Worm (Caenorhabditis elegans) whole organism, L4 larva: ENCODE results near the gene ceh-58.
A peak's percentile ranks its signal among the peaks of the same experiment; 100 is the strongest.

Source experiments
- F10B5.3 ChIP-seq: sonication (generic microtip); optimal IDR thresholded peaks from 2 replicates; lab custom pipeline; 2016; ENCODE audit warnings: mild to moderate bottlenecking, missing genetic modification characterization, missing compliant biosample characterization
- T20F7.1 ChIP-seq: fragments of 200-800 bp; sonication (Bioruptor generic); optimal IDR thresholded peaks from 2 replicates; lab custom pipeline; 2018; ENCODE audit warnings: mild to moderate bottlenecking, missing genetic modification characterization, missing compliant biosample characterization
- Y48G9A.11 ChIP-seq: fragments of 200-800 bp; sonication (Bioruptor generic); IDR thresholded peaks from 2 replicates; pipeline ENCODE4 v1.3.6; 2022; ENCODE audit warnings: missing genetic modification reagents, missing genetic modification characterization, missing compliant biosample characterization
- Y5F2A.4 ChIP-seq: fragments of 200-800 bp; sonication (Bioruptor generic); optimal IDR thresholded peaks from 2 replicates; lab custom pipeline; 2018; ENCODE audit warnings: mild to moderate bottlenecking, missing genetic modification characterization, missing compliant biosample characterization
- ZK337.2 ChIP-seq: fragments of 200-800 bp; sonication (Bioruptor generic); IDR thresholded peaks from 2 replicates; pipeline ENCODE4 v1.3.6; 2022; ENCODE audit warnings: missing genetic modification reagents, missing genetic modification characterization, missing compliant biosample characterization
- arid-1 ChIP-seq: fragments of 200-800 bp; sonication (Bioruptor generic); conservative IDR thresholded peaks from 2 replicates; pipeline ENCODE4 v1.3.6; 2022; ENCODE audit warnings: missing genetic modification reagents, missing genetic modification characterization, missing compliant biosample characterization
- ceh-62 ChIP-seq: sonication (generic microtip); optimal IDR thresholded peaks from 2 replicates; lab custom pipeline; 2017; ENCODE audit warnings: missing biosample characterization, missing genetic modification characterization
- daf-12 ChIP-seq: fragments of 150-350 bp; optimal IDR thresholded peaks from 2 replicates; lab custom pipeline; 2014; ENCODE audit warnings: missing biosample characterization, missing genetic modification reagents, missing genetic modification characterization
- daf-16 ChIP-seq, 3 experiments: sonication (generic microtip); optimal IDR thresholded peaks; 2 replicates each; lab custom pipeline; 2016 to 2017; ENCODE audit warnings: missing genetic modification characterization in 3 of 3, missing genetic modification reagents in 3 of 3, mild to moderate bottlenecking in 2 of 3, missing compliant biosample characterization in 2 of 3, missing biosample characterization in 1 of 3, moderate library complexity in 1 of 3
- dmd-6 ChIP-seq: fragments of 200-800 bp; sonication (Bioruptor generic); IDR thresholded peaks from 2 replicates; pipeline ENCODE4 v1.3.6; 2022; ENCODE audit warnings: missing genetic modification reagents, missing genetic modification characterization, missing compliant biosample characterization
- dmd-9 ChIP-seq: fragments of 200-800 bp; sonication (Bioruptor generic); IDR thresholded peaks from 2 replicates; pipeline ENCODE4 v1.3.6; 2022; ENCODE audit warnings: missing genetic modification reagents, missing genetic modification characterization, missing compliant biosample characterization
- dpl-1 ChIP-seq: fragments of 150-350 bp; optimal IDR thresholded peaks from 2 replicates; lab custom pipeline; 2014; ENCODE audit warnings: missing biosample characterization, missing genetic modification reagents, missing genetic modification characterization
- dve-1 ChIP-seq: sonication (generic microtip); optimal IDR thresholded peaks from 2 replicates; lab custom pipeline; 2017; ENCODE audit warnings: antibody characterized with exemption, mild to moderate bottlenecking, missing genetic modification characterization, missing compliant biosample characterization; ENCODE audit not compliant: insufficient read depth
- hif-1 ChIP-seq, 2 experiments: sonication (generic microtip); optimal IDR thresholded peaks; 2 replicates each; lab custom pipeline; 2016 to 2017; ENCODE audit warnings: missing compliant biosample characterization in 2 of 2, missing genetic modification characterization in 2 of 2, missing genetic modification reagents in 2 of 2, missing genotype in 2 of 2, mild to moderate bottlenecking in 1 of 2
- hlh-11 ChIP-seq: fragments of 200-800 bp; sonication (Bioruptor generic); optimal IDR thresholded peaks from 2 replicates; lab custom pipeline; 2018; ENCODE audit warnings: mild to moderate bottlenecking, missing genetic modification characterization, missing compliant biosample characterization
- hlh-30 ChIP-seq: sonication (generic microtip); optimal IDR thresholded peaks from 2 replicates; lab custom pipeline; 2017; ENCODE audit warnings: antibody characterized with exemption, mild to moderate bottlenecking, missing genetic modification characterization, missing compliant biosample characterization; ENCODE audit not compliant: insufficient read depth
- hmg-1.1 ChIP-seq: fragments of 200-800 bp; sonication (Bioruptor generic); IDR thresholded peaks from 2 replicates; pipeline ENCODE4 v1.3.6; 2022; ENCODE audit warnings: missing genetic modification reagents, missing genetic modification characterization, missing compliant biosample characterization
- lim-7 ChIP-seq: fragments of 200-800 bp; sonication (Bioruptor generic); IDR thresholded peaks from 2 replicates; pipeline ENCODE4 v1.3.6; 2022; ENCODE audit warnings: missing genetic modification characterization, missing compliant biosample characterization
- lin-15B ChIP-seq: fragments of 150-350 bp; sonication (generic microtip); optimal IDR thresholded peaks from 3 replicates; lab custom pipeline; 2014; ENCODE audit warnings: missing biosample characterization, missing genetic modification characterization
- lin-38 ChIP-seq: fragments of 200-800 bp; sonication (Bioruptor generic); IDR thresholded peaks from 2 replicates; pipeline ENCODE4 v1.3.6; 2022; ENCODE audit warnings: missing genetic modification reagents, missing genetic modification characterization, missing compliant biosample characterization
- lsy-2 ChIP-seq, 2 experiments: fragments of 150-350 bp in 1 of 2; sonication (generic microtip) in 1 of 2; optimal IDR thresholded peaks; 2 replicates each; lab custom pipeline; 2014 to 2017; ENCODE audit warnings: missing biosample characterization in 2 of 2, missing genetic modification characterization in 2 of 2
- madf-5 ChIP-seq, 2 experiments: fragments of 200-800 bp; sonication (Bioruptor generic); IDR thresholded peaks; 2 replicates each; pipeline ENCODE4 v1.3.6; 2022; ENCODE audit warnings: missing compliant biosample characterization in 2 of 2, missing genetic modification characterization in 2 of 2
- mep-1 ChIP-seq: fragments of 150-350 bp; sonication (generic microtip); optimal IDR thresholded peaks from 3 replicates; lab custom pipeline; 2014; ENCODE audit warnings: missing biosample characterization, missing genetic modification characterization
- mes-2 ChIP-seq: sonication (generic microtip); optimal IDR thresholded peaks from 2 replicates; lab custom pipeline; 2016; ENCODE audit warnings: missing genotype, mild to moderate bottlenecking, missing genetic modification characterization, missing compliant biosample characterization; ENCODE audit not compliant: poor library complexity, severe bottlenecking
- mxl-2 ChIP-seq: fragments of 200-800 bp; sonication (Bioruptor generic); conservative IDR thresholded peaks from 2 replicates; pipeline ENCODE4 v1.3.6; 2022; ENCODE audit warnings: missing genetic modification reagents, missing genetic modification characterization, missing compliant biosample characterization
- nhr-28 ChIP-seq: fragments of 150-350 bp; optimal IDR thresholded peaks from 2 replicates; lab custom pipeline; 2014; ENCODE audit warnings: missing biosample characterization, missing genetic modification characterization
- nhr-6 ChIP-seq: fragments of 150-350 bp; optimal IDR thresholded peaks from 2 replicates; lab custom pipeline; 2014; ENCODE audit warnings: missing biosample characterization, missing genetic modification characterization
- nhr-76 ChIP-seq: fragments of 150-350 bp; optimal IDR thresholded peaks from 2 replicates; lab custom pipeline; 2014; ENCODE audit warnings: missing biosample characterization, missing genetic modification characterization
- pha-4 ChIP-seq, 2 experiments: fragments of 150-350 bp in 1 of 2; fragments of 200-800 bp in 1 of 2; sonication (Bioruptor generic) in 1 of 2; IDR thresholded peaks in 1 of 2; optimal IDR thresholded peaks in 1 of 2; 2 replicates each; pipeline versions ENCODE4 v1.3.6 to Lab custom; 2014 to 2022; ENCODE audit warnings: missing genetic modification characterization in 2 of 2, missing genetic modification reagents in 2 of 2, missing biosample characterization in 1 of 2, missing compliant biosample characterization in 1 of 2
- rbr-2 ChIP-seq: sonication (generic microtip); optimal IDR thresholded peaks from 2 replicates; lab custom pipeline; 2016; ENCODE audit warnings: missing genotype, missing genetic modification characterization, missing compliant biosample characterization
- skn-1 ChIP-seq: fragments of 150-350 bp; optimal IDR thresholded peaks from 2 replicates; lab custom pipeline; 2014; ENCODE audit warnings: missing biosample characterization, missing genetic modification characterization
- snpc-1.2 ChIP-seq: fragments of 200-800 bp; sonication (Bioruptor generic); IDR thresholded peaks from 2 replicates; pipeline ENCODE4 v1.3.6; 2022; ENCODE audit warnings: missing genetic modification reagents, missing genetic modification characterization, missing compliant biosample characterization
- tag-97 ChIP-seq: fragments of 200-800 bp; sonication (Bioruptor generic); IDR thresholded peaks from 2 replicates; pipeline ENCODE4 v1.3.6; 2022; ENCODE audit warnings: missing genetic modification characterization, missing compliant biosample characterization
- unc-130 ChIP-seq: sonication (generic microtip); optimal IDR thresholded peaks from 2 replicates; lab custom pipeline; 2016; ENCODE audit warnings: missing genetic modification reagents, missing genetic modification characterization, missing compliant biosample characterization
- unc-62 ChIP-seq, 3 experiments: fragments of 150-350 bp in 1 of 3; sonication (generic microtip); optimal IDR thresholded peaks in 2 of 3; peaks in 1 of 3; 1 replicate in 1 of 3; 2 replicates in 2 of 3; lab custom pipeline; 2014 to 2017; ENCODE audit warnings: missing biosample characterization in 3 of 3, missing genetic modification characterization in 3 of 3, missing genetic modification reagents in 3 of 3, missing genotype in 1 of 3
- vab-7 ChIP-seq: fragments of 200-800 bp; sonication (Bioruptor generic); IDR thresholded peaks from 2 replicates; pipeline ENCODE4 v1.3.6; 2022; ENCODE audit warnings: missing genetic modification reagents, missing genetic modification characterization, missing compliant biosample characterization
- zfp-3 ChIP-seq: fragments of 200-800 bp; sonication (Bioruptor generic); conservative IDR thresholded peaks from 2 replicates; pipeline ENCODE4 v1.3.6; 2022; ENCODE audit warnings: missing genetic modification reagents, missing genetic modification characterization, missing compliant biosample characterization
- zip-2 ChIP-seq: fragments of 150-350 bp; optimal IDR thresholded peaks from 2 replicates; lab custom pipeline; 2014; ENCODE audit warnings: missing biosample characterization, missing genetic modification characterization

Gene ceh-58

ce11 chrII:10395303-10395757 lies 25.9 kb upstream of the ceh-58 start, which contains the start of gene T09F3.4:
T09F3.4 (plus strand) TSS chrII:10395707.
- no peak for TF ChIP-seq mxl-2 (GFP tag; lab: Robert Waterston, UW)
- peak; percentile 69 for TF ChIP-seq dpl-1 (GFP tag; lab: Kevin White, UChicago)
- TF ChIP-seq lim-7 (GFP tag; lab: Robert Waterston, UW) = no peak
- TF ChIP-seq hmg-1.1 = no peak
- peak; percentile 66 for TF ChIP-seq mep-1 (tag; lab: Kevin White, UChicago)
- TF ChIP-seq lsy-2 (tag; optimal IDR thresholded peaks at IDR 0.05; lab: Kevin White, UChicago) = peak in 1 of 2 experiments; percentile 86
- TF ChIP-seq arid-1 (GFP tag; lab: Robert Waterston, UW) = 0 out of 2 replicates have a peak, but pooled peaks have one; percentile 13
- TF ChIP-seq zfp-3 = no peak
- peak; percentile 78 for TF ChIP-seq unc-130
- no peak for TF ChIP-seq zip-2 (tag; lab: Kevin White, UChicago)
- TF ChIP-seq rbr-2 = peak; percentile 8
- peak; percentile 23; the same call in 1 of the 2 replicates for TF ChIP-seq dmd-6
- TF ChIP-seq F10B5.3 (tag; lab: Kevin White, UChicago) = no peak
- TF ChIP-seq pha-4 (GFP tag; IDR thresholded peaks at IDR 0.05; lab: Robert Waterston, UW) = no peak
- peak; percentile 40 for TF ChIP-seq pha-4 (tag; optimal IDR thresholded peaks at IDR 0.05; lab: Kevin White, UChicago)
- TF ChIP-seq nhr-28 (tag; lab: Kevin White, UChicago) = peak; percentile 95
- TF ChIP-seq tag-97 (GFP tag; lab: Robert Waterston, UW) = no peak
- TF ChIP-seq daf-12 = no peak
- TF ChIP-seq Y48G9A.11 (GFP tag; lab: Robert Waterston, UW) = no peak
- TF ChIP-seq vab-7 (GFP tag; lab: Robert Waterston, UW) = no peak
- TF ChIP-seq mes-2 (tag; lab: Kevin White, UChicago) = peak; percentile 97
- no peak for TF ChIP-seq Y5F2A.4
- TF ChIP-seq lin-15B = no peak
- TF ChIP-seq T20F7.1 (GFP tag; lab: Kevin White, UChicago) = peak; percentile 66
- peak; percentile 13 for TF ChIP-seq hlh-11 (tag; lab: Kevin White, UChicago)
- no peak for TF ChIP-seq skn-1 (tag; lab: Kevin White, UChicago)
- 0 out of 4 replicates have a peak, but pooled peaks of 1 of the 2 experiments have one; percentile 6 for TF ChIP-seq madf-5 (GFP tag; IDR thresholded peaks at IDR 0.05; lab: Robert Waterston, UW)
- peak; percentile 61 for TF ChIP-seq lin-38 (GFP tag; lab: Robert Waterston, UW)
- TF ChIP-seq snpc-1.2 (GFP tag; lab: Robert Waterston, UW) = peak; percentile 39; the same call in 1 of the 2 replicates
- TF ChIP-seq daf-16 (GFP tag; optimal IDR thresholded peaks at IDR 0.05; lab: Kevin White, UChicago) = no peak
- peak; percentile 9 for TF ChIP-seq daf-16 (tag; optimal IDR thresholded peaks at IDR 0.05; lab: Kevin White, UChicago)
- TF ChIP-seq unc-62 (GFP tag; optimal IDR thresholded peaks at IDR 0.05 in 1 of 2; lab: Kevin White, UChicago) = peak in 1 of 2 experiments; percentile 25
- no peak for TF ChIP-seq unc-62 (tag; optimal IDR thresholded peaks at IDR 0.05; lab: Kevin White, UChicago)
- TF ChIP-seq ceh-62 (tag; lab: Kevin White, UChicago) = no peak
- TF ChIP-seq nhr-6 (tag; lab: Kevin White, UChicago) = peak; percentile 64
- no peak for TF ChIP-seq nhr-76
- peak; percentile 28 for TF ChIP-seq hlh-30
- 0 out of 2 replicates have a peak, but pooled peaks have one; percentile 54 for TF ChIP-seq ZK337.2 (GFP tag; lab: Robert Waterston, UW)
- peak in 1 of 2 experiments; percentile 83 for TF ChIP-seq hif-1 (tag; optimal IDR thresholded peaks at IDR 0.05; lab: Kevin White, UChicago)
- no peak for TF ChIP-seq dmd-9 (GFP tag; lab: Robert Waterston, UW)
- TF ChIP-seq dve-1 (tag; lab: Kevin White, UChicago) = peak; percentile 67
